Worm (Caenorhabditis elegans) whole organism, early embryonic: ENCODE results near the gene ins-12.

Experiments
- B0310.2 ChIP-seq: sonication (generic microtip); optimal IDR thresholded peaks from 2 replicates; lab custom pipeline; 2016; ENCODE audit warnings: mild to moderate bottlenecking, missing genetic modification characterization, missing compliant biosample characterization
- F13C5.2 ChIP-seq: sonication (generic microtip); optimal IDR thresholded peaks from 2 replicates; lab custom pipeline; 2017; ENCODE audit warnings: mild to moderate bottlenecking, missing genetic modification characterization, inconsistent platforms, missing compliant biosample characterization
- aly-1 ChIP-seq: sonication (generic microtip); optimal IDR thresholded peaks from 2 replicates; lab custom pipeline; 2016; ENCODE audit warnings: missing genetic modification characterization, missing compliant biosample characterization
- ama-1 ChIP-seq: fragments of 150-350 bp; optimal IDR thresholded peaks from 2 replicates; lab custom pipeline; 2014
- ceh-13 ChIP-seq: fragments of 200-800 bp; sonication (Bioruptor generic); optimal IDR thresholded peaks from 2 replicates; lab custom pipeline; 2018; ENCODE audit warnings: mild to moderate bottlenecking, missing genetic modification characterization, missing compliant biosample characterization
- ceh-36 ChIP-seq: sonication (generic microtip); optimal IDR thresholded peaks from 2 replicates; lab custom pipeline; 2016; ENCODE audit warnings: missing genetic modification characterization, inconsistent platforms, missing compliant biosample characterization
- ets-7 ChIP-seq: sonication (generic microtip); optimal IDR thresholded peaks from 2 replicates; lab custom pipeline; 2016; ENCODE audit warnings: missing genotype, missing genetic modification characterization, missing compliant biosample characterization
- flt-1 ChIP-seq: fragments of 200-800 bp; sonication (Bioruptor generic); IDR thresholded peaks from 2 replicates; pipeline ENCODE4 v1.3.6; 2022; ENCODE audit warnings: missing genetic modification characterization, missing compliant biosample characterization
- hmbx-1 ChIP-seq: sonication (generic microtip); optimal IDR thresholded peaks from 2 replicates; lab custom pipeline; 2016; ENCODE audit warnings: mild to moderate bottlenecking, missing genetic modification characterization, missing compliant biosample characterization
- hmg-4 ChIP-seq: fragments of 200-800 bp; sonication (Bioruptor generic); optimal IDR thresholded peaks from 2 replicates; lab custom pipeline; 2018; ENCODE audit warnings: mild to moderate bottlenecking, missing genetic modification characterization, missing compliant biosample characterization
- hnd-1 ChIP-seq: sonication (generic microtip); optimal IDR thresholded peaks from 2 replicates; lab custom pipeline; 2016; ENCODE audit warnings: missing genetic modification characterization, missing compliant biosample characterization
- pes-1 ChIP-seq: fragments of 200-800 bp; sonication (Bioruptor generic); IDR thresholded peaks from 2 replicates; pipeline ENCODE4 v1.3.6; 2022; ENCODE audit warnings: missing genetic modification reagents, missing genetic modification characterization, missing compliant biosample characterization
- scrt-1 ChIP-seq: fragments of 200-800 bp; sonication (Bioruptor generic); IDR thresholded peaks from 2 replicates; pipeline ENCODE4 v1.3.6; 2022; ENCODE audit warnings: missing genetic modification characterization, missing compliant biosample characterization
- sea-1 ChIP-seq: fragments of 200-800 bp; sonication (Bioruptor generic); conservative IDR thresholded peaks from 2 replicates; pipeline ENCODE4 v1.3.6; 2022; ENCODE audit warnings: missing genetic modification characterization, missing compliant biosample characterization
- tbx-11 ChIP-seq: fragments of 200-800 bp; sonication (Bioruptor generic); IDR thresholded peaks from 2 replicates; pipeline ENCODE4 v1.3.6; 2022; ENCODE audit warnings: missing genetic modification characterization, missing compliant biosample characterization
- tbx-37 ChIP-seq: fragments of 200-800 bp; sonication (Bioruptor generic); conservative IDR thresholded peaks from 2 replicates; pipeline ENCODE4 v1.3.6; 2022; ENCODE audit warnings: missing genetic modification reagents, missing genetic modification characterization, missing compliant biosample characterization
- tra-4 ChIP-seq: sonication (generic microtip); optimal IDR thresholded peaks from 2 replicates; lab custom pipeline; 2017; ENCODE audit warnings: missing genetic modification characterization, missing compliant biosample characterization

Gene ins-12

DNA sequence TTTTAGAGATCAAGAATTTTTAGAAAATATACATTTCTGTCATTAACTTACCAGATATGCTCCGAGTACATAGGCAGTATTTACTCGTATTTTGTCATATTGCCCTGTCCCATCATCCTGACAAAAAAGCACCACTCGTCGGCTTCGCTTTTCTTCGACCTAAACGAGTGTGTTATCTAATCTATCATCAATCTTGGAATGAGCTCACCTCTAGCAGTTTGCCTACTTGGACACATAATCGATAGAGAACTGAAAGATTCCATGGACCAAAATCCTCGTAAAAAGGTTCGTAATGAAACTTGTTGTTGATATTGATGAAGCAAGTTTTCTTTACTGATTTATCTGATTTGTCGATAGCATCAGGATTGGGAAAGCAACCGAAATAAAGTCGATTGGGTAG lies 38.4 kb downstream of the ins-12 start:
- TF ChIP-seq ama-1 (lab: Kevin White, UChicago) (no peak), tbx-11 (GFP tag; lab: Robert Waterston, UW) (no peak), sea-1 (GFP tag; lab: Robert Waterston, UW) (no peak), tbx-37 (GFP tag; lab: Robert Waterston, UW) (no peak), B0310.2 (tag; lab: Kevin White, UChicago) (no peak), ets-7 (tag; lab: Kevin White, UChicago) (no peak), ceh-13 (GFP tag; lab: Kevin White, UChicago) (no peak), scrt-1 (no peak), flt-1 (GFP tag; lab: Robert Waterston, UW) (no peak), aly-1 (tag; lab: Kevin White, UChicago) (no peak), hnd-1 (tag; lab: Kevin White, UChicago) (no peak), F13C5.2 (tag; lab: Kevin White, UChicago) (no peak), pes-1 (no peak), hmbx-1 (tag; lab: Kevin White, UChicago) (no peak), tra-4 (tag; lab: Kevin White, UChicago) (no peak), hmg-4 (GFP tag; lab: Kevin White, UChicago) (no peak)

- TF ChIP-seq hnd-1 (tag; lab: Kevin White, UChicago) (no peak), F13C5.2 (tag; lab: Kevin White, UChicago) (peak; percentile 75), hmg-4 (GFP tag; lab: Kevin White, UChicago) (peak; percentile 63), ceh-36 (no peak), ceh-13 (GFP tag; lab: Kevin White, UChicago) (no peak), scrt-1 (no peak), B0310.2 (tag; lab: Kevin White, UChicago) (no peak)
Observed at ce11 chrII:5593377-5593932, 39.0 kb downstream of the ins-12 start, which contains the start of gene cdc-14. cdc-14 (minus strand) TSS chrII:5593427.

- peak; percentile 56 for TF ChIP-seq pes-1
- TF ChIP-seq ets-7 (tag; lab: Kevin White, UChicago), result peak; percentile 19
- no peak for TF ChIP-seq flt-1 (GFP tag; lab: Robert Waterston, UW)
Observed at ce11 chrII:5594210-5594764, 39.9 kb downstream of the ins-12 start, which contains the start of gene ttc-4. ttc-4 (plus strand) TSS chrII:5594714.

DNA sequence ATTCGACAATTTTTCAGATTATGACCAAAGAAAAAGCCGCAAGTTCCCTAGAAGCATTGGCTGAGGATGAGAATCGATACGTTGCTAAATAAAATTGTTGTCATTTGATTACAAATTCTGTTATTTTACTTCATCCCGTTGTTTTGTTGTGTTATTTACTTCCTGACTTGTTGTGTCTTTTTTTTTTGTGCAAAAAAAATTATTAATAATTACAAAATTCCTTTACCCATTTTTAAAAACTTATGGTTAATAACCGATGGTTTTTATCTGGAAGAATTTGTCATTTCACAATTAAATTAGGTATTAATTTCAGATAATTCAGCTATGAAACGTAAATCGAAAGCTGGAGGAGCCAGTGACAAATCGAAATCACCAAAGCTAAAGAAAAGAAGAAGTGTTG lies 41.8 kb downstream of the ins-12 start, which contains the start of gene C17G10.1:
TSS of gene C17G10.1 (plus strand) at position 301 of the 400 bp plus-strand sequence.
- no peak for TF ChIP-seq hmg-4 (GFP tag; lab: Kevin White, UChicago)
- TF ChIP-seq sea-1 (GFP tag; lab: Robert Waterston, UW), result no peak
- TF ChIP-seq ets-7 (tag; lab: Kevin White, UChicago), result no peak
- TF ChIP-seq ceh-36, result no peak
- no peak for TF ChIP-seq tbx-37 (GFP tag; lab: Robert Waterston, UW)
- TF ChIP-seq tra-4 (tag; lab: Kevin White, UChicago), result no peak
- no peak for TF ChIP-seq aly-1 (tag; lab: Kevin White, UChicago)
- TF ChIP-seq ceh-13 (GFP tag; lab: Kevin White, UChicago), result no peak
- TF ChIP-seq pes-1, result no peak
- TF ChIP-seq tbx-11 (GFP tag; lab: Robert Waterston, UW), result no peak
- no peak for TF ChIP-seq ama-1 (lab: Kevin White, UChicago)
- no peak for TF ChIP-seq F13C5.2 (tag; lab: Kevin White, UChicago)
- no peak for TF ChIP-seq flt-1 (GFP tag; lab: Robert Waterston, UW)
- no peak for TF ChIP-seq scrt-1

DNA sequence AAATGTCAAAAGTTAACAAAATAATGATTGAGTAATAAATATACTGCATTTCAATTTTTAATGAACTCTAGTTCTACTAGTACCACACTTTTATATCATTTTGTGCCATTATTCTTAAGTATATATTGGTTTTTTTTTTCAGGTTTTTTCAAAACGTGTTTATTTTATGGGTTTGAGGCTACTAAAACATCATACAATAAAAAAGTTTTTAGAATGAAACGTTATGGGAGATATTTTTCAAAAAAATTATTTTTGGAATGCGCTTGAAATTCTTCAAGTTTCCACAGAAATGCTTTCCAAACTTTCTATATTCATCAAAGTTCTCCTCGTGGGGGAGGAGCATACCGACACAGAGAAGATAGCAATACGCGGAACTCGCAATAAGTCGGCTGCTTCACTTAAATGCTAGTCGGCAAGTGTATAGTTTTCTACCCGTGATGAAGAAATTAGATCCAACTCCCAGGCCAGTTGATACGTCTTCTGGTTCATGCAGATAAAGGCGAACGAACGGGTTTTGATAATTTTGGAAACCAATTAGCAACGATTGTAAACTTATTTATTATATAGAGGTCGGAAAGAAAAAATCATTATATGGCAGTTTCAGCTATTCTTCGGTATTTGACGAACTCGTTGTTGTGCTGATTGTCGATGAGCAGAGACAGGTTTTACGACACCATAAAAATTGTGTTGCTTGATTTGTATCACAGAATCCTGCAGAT lies 45.1 kb downstream of the ins-12 start, which contains the start of gene C17G10.10:
TSS of gene C17G10.10 (minus strand) at position 51 of the 719 bp plus-strand sequence.
- TF ChIP-seq ceh-36, result no peak
- TF ChIP-seq aly-1 (tag; lab: Kevin White, UChicago), result no peak
- TF ChIP-seq tra-4 (tag; lab: Kevin White, UChicago), result no peak
- TF ChIP-seq hmbx-1 (tag; lab: Kevin White, UChicago), result no peak
- no peak for TF ChIP-seq hnd-1 (tag; lab: Kevin White, UChicago)
- 0 out of 2 replicates have a peak, but pooled peaks have one; percentile 38 for TF ChIP-seq sea-1 (GFP tag; lab: Robert Waterston, UW)

DNA sequence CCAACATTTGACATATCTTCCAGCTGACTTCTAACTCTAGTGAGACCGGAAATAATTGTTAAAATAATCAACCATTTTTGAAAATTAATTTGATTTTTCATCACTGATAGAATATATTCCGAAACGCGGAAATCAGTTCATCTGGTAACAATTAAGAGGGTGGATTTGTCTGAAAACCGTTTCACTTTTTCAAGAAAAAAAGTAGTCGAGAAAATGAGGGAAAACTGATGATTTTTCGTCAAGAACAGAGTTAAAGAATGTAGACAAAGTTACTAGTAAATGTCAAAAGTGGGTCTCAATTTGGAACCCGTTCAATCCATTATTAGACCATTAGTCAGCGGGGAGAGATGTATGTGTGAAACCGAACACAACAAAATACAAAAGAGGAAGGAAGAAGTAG lies 48.8 kb downstream of the ins-12 start, which contains the start of gene C17G10.6:
TSS of gene C17G10.6 (minus strand) at position 101 of the 400 bp plus-strand sequence.
- TF ChIP-seq ets-7 (tag; lab: Kevin White, UChicago) (no peak), hmbx-1 (tag; lab: Kevin White, UChicago) (no peak), scrt-1 (no peak), hmg-4 (GFP tag; lab: Kevin White, UChicago) (no peak), pes-1 (no peak), flt-1 (GFP tag; lab: Robert Waterston, UW) (no peak), tbx-37 (GFP tag; lab: Robert Waterston, UW) (no peak), ceh-13 (GFP tag; lab: Kevin White, UChicago) (no peak), sea-1 (GFP tag; lab: Robert Waterston, UW) (no peak), tbx-11 (GFP tag; lab: Robert Waterston, UW) (no peak), F13C5.2 (tag; lab: Kevin White, UChicago) (no peak), tra-4 (tag; lab: Kevin White, UChicago) (no peak)

DNA sequence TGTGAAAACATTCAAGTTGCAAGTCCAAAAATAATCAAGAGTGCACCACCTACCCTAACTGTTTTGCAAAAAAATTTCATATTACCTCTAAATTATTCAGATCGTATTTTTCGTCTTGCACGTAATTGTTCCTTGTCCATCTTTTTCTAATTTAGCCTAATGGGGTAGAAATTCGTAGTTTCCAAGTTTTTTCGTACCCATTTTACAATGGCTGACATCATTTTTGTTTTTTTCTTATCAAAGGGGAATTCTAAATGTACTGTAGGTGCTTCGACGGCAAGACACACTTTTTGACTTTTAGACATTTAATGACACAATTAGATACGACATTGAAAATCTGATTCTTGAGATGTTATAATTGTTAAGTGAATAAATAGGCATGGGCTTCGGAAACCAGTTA lies 50.0 kb downstream of the ins-12 start:
- TF ChIP-seq ceh-13 (GFP tag; lab: Kevin White, UChicago), result no peak
- no peak for TF ChIP-seq aly-1 (tag; lab: Kevin White, UChicago)
- TF ChIP-seq scrt-1, result no peak
- TF ChIP-seq tra-4 (tag; lab: Kevin White, UChicago), result no peak
- TF ChIP-seq sea-1 (GFP tag; lab: Robert Waterston, UW), result no peak
- no peak for TF ChIP-seq F13C5.2 (tag; lab: Kevin White, UChicago)
- no peak for TF ChIP-seq tbx-11 (GFP tag; lab: Robert Waterston, UW)
- no peak for TF ChIP-seq ceh-36
- TF ChIP-seq ets-7 (tag; lab: Kevin White, UChicago), result no peak
- no peak for TF ChIP-seq flt-1 (GFP tag; lab: Robert Waterston, UW)
- no peak for TF ChIP-seq hnd-1 (tag; lab: Kevin White, UChicago)
- TF ChIP-seq hmbx-1 (tag; lab: Kevin White, UChicago), result no peak
- no peak for TF ChIP-seq hmg-4 (GFP tag; lab: Kevin White, UChicago)
- TF ChIP-seq pes-1, result no peak
- no peak for TF ChIP-seq B0310.2 (tag; lab: Kevin White, UChicago)
- no peak for TF ChIP-seq ama-1 (lab: Kevin White, UChicago)
